Fruit fly (Drosophila melanogaster): Measurements from ENCODE around the gene CG43245.

Gene CG43245

dm6 chr3L:10811881-10812280 is 40.2 kb downstream of the CG43245 start:
- TF ChIP-seq CG8301 (tag; optimal IDR thresholded peaks at IDR 0.05) (no peak), CG4496 (GFP tag; IDR thresholded peaks at IDR 0.05) (no peak), fd96Ca (GFP tag; IDR thresholded peaks at IDR 0.05) (no peak), CG14655 (GFP tag; optimal IDR thresholded peaks at IDR 0.05) (no peak), CG32121 (GFP tag; IDR thresholded peaks at IDR 0.05) (no peak), rn (GFP tag; IDR thresholded peaks at IDR 0.05) (no peak), CG9948 (tag; optimal IDR thresholded peaks at IDR 0.05) (no peak), CG34367 (tag; optimal IDR thresholded peaks at IDR 0.05) (no peak)

DNA sequence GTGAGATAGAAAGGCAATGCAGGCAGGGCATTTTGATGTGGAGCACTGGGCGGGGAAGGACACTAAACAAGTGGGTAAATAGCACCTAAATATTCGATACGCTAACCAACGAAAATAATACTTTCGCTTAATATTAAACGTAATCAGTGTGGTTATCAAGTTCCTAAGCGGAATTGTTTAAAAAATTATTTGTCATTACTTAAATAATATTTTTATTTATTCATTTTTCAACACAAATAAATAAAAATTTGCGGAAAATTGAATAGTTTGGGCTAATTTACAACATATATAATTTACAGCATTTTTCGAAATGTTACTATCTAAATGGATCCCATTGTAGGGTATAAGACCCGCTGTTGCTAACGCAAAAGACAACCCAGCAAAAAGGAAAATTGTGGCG is 41.2 kb downstream of the CG43245 start:
- TF ChIP-seq Ets98B (GFP tag; IDR thresholded peaks at IDR 0.05) (no peak), EcR (GFP tag; optimal IDR thresholded peaks at IDR 0.05) (no peak), Pif1A (GFP tag; optimal IDR thresholded peaks at IDR 0.05) (no peak), CG15710 (tag; optimal IDR thresholded peaks at IDR 0.05) (peak; percentile 61), CG32121 (GFP tag; IDR thresholded peaks at IDR 0.05) (no peak), rn (GFP tag; IDR thresholded peaks at IDR 0.05) (no peak), CG34367 (tag; optimal IDR thresholded peaks at IDR 0.05) (peak; percentile 31), CG12605 (GFP tag; IDR thresholded peaks at IDR 0.05) (no peak), CG17806 (tag; optimal IDR thresholded peaks at IDR 0.05) (peak; percentile 32), CG4496 (GFP tag; IDR thresholded peaks at IDR 0.05) (no peak), Pif1B (GFP tag; optimal IDR thresholded peaks at IDR 0.05) (no peak), D1 (tag; optimal IDR thresholded peaks at IDR 0.05) (no peak), CG8159 (tag; optimal IDR thresholded peaks at IDR 0.05) (peak; percentile 70), CG13204 (GFP tag; optimal IDR thresholded peaks at IDR 0.05) (no peak), CG8301 (tag; optimal IDR thresholded peaks at IDR 0.05) (peak; percentile 41), gl (tag; optimal IDR thresholded peaks at IDR 0.05) (no peak), Snoo (tag; optimal IDR thresholded peaks at IDR 0.05) (no peak), CG14655 (GFP tag; optimal IDR thresholded peaks at IDR 0.05) (peak; percentile 55), fd96Ca (GFP tag; IDR thresholded peaks at IDR 0.05) (no peak), CG10348 (GFP tag; IDR thresholded peaks at IDR 0.05) (no peak), CG9948 (tag; optimal IDR thresholded peaks at IDR 0.05) (peak; percentile 59)

DNA sequence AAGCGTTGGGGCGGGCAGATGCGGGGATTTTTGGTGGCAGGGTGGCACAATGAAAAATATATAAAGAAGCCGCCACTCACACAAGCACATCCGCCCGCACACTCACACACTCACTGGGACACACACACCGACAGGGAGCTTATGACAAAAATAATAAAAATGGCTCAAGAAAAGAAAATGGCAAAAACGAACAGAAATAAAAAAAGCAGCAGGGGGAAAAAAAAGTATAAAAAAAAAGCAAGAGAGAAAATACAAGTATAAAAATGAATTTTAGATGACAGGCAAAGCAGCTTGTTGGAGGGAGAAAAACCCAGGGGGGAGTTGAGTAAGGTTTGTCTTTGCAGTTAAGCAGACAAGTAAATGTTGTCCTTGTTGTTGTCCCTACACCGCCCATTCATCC is 42.2 kb downstream of the CG43245 start:
- no peak for TF ChIP-seq EcR (GFP tag; optimal IDR thresholded peaks at IDR 0.05)
- TF ChIP-seq CG32121 (GFP tag; IDR thresholded peaks at IDR 0.05), result peak; percentile 49; the same call in 1 of the 2 replicates
- no peak for TF ChIP-seq Pif1B (GFP tag; optimal IDR thresholded peaks at IDR 0.05)
- peak; percentile 32; the same call in 1 of the 3 replicates for TF ChIP-seq fd96Ca (GFP tag; IDR thresholded peaks at IDR 0.05)
- peak; percentile 26 for TF ChIP-seq CG8301 (tag; optimal IDR thresholded peaks at IDR 0.05)
- TF ChIP-seq CG4496 (GFP tag; IDR thresholded peaks at IDR 0.05), result peak; percentile 73
- TF ChIP-seq CG34367 (tag; optimal IDR thresholded peaks at IDR 0.05), result peak; percentile 37
- no peak for TF ChIP-seq rn (GFP tag; IDR thresholded peaks at IDR 0.05)
- peak; percentile 17 for TF ChIP-seq CG13204 (GFP tag; optimal IDR thresholded peaks at IDR 0.05)
- no peak for TF ChIP-seq Pif1A (GFP tag; optimal IDR thresholded peaks at IDR 0.05)
- TF ChIP-seq CG17806 (tag; optimal IDR thresholded peaks at IDR 0.05), result peak; percentile 38
- peak; percentile 77 for TF ChIP-seq CG12605 (GFP tag; IDR thresholded peaks at IDR 0.05)
- peak; percentile 9 for TF ChIP-seq gl (tag; optimal IDR thresholded peaks at IDR 0.05)
- peak; percentile 47; the same call in 1 of the 2 replicates for TF ChIP-seq Ets98B (GFP tag; IDR thresholded peaks at IDR 0.05)
- TF ChIP-seq CG15710 (tag; optimal IDR thresholded peaks at IDR 0.05), result peak; percentile 38
- TF ChIP-seq CG8159 (tag; optimal IDR thresholded peaks at IDR 0.05), result peak; percentile 58
- TF ChIP-seq CG10348 (GFP tag; IDR thresholded peaks at IDR 0.05), result no peak
- no peak for TF ChIP-seq D1 (tag; optimal IDR thresholded peaks at IDR 0.05)
- no peak for TF ChIP-seq CG9948 (tag; optimal IDR thresholded peaks at IDR 0.05)
- TF ChIP-seq Snoo (tag; optimal IDR thresholded peaks at IDR 0.05), result no peak
- peak; percentile 39 for TF ChIP-seq CG14655 (GFP tag; optimal IDR thresholded peaks at IDR 0.05)

DNA sequence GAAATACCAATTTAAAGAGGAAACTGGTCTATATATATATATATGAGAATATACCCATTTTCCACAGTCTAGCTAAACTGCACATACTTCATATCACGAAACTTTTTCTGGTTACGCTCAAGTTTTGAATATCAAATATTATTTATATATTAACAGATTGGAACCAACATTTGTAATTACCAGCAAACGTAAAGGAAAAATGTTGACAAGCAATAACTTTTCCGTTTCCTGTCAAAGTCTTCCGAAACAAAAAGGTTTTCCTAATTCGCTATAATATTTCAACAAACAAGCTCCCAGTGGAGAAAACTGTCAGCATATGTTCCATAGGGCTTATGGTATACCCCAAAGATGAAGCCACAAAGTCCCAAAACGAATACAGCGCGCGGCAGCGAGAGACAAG is 42.8 kb downstream of the CG43245 start, which contains the start of gene CG42831:
Gene CG42831 (plus strand): TSS at position 301 of the 400 bp plus-strand sequence.
- no peak for TF ChIP-seq Snoo (tag; optimal IDR thresholded peaks at IDR 0.05)

DNA sequence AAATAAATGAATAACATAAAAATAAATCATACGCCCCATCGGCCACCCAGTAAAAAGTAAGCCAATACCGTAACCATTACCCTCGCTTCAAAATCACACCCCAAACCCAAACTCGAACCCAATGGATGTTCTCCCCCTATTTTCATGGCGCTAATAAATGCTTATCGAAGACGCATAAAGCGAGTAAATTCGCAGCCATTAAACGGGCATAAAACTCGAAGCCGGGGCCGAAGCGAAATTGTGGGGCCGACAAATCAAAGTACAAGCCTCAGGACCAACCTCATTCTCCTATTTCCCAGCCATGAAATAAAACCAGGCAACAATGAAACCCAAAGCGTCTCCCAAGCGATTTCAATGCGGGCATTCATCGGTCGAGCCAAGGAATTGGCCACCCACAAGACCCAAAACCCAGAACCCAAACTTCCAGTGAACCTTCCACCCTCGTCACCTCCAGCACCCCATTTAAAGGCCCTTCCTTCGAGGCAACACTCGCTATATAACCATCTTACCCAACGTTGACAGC is 43.3 kb downstream of the CG43245 start:
- TF ChIP-seq CG15710 (tag; optimal IDR thresholded peaks at IDR 0.05) (no peak), CG17806 (tag; optimal IDR thresholded peaks at IDR 0.05) (no peak), CG34367 (tag; optimal IDR thresholded peaks at IDR 0.05) (no peak), D1 (tag; optimal IDR thresholded peaks at IDR 0.05) (no peak), Pif1B (GFP tag; optimal IDR thresholded peaks at IDR 0.05) (no peak), CG12605 (GFP tag; IDR thresholded peaks at IDR 0.05) (no peak), CG14655 (GFP tag; optimal IDR thresholded peaks at IDR 0.05) (no peak), CG32121 (GFP tag; IDR thresholded peaks at IDR 0.05) (no peak), CG8159 (tag; optimal IDR thresholded peaks at IDR 0.05) (no peak), rn (GFP tag; IDR thresholded peaks at IDR 0.05) (no peak), CG8301 (tag; optimal IDR thresholded peaks at IDR 0.05) (no peak)

DNA sequence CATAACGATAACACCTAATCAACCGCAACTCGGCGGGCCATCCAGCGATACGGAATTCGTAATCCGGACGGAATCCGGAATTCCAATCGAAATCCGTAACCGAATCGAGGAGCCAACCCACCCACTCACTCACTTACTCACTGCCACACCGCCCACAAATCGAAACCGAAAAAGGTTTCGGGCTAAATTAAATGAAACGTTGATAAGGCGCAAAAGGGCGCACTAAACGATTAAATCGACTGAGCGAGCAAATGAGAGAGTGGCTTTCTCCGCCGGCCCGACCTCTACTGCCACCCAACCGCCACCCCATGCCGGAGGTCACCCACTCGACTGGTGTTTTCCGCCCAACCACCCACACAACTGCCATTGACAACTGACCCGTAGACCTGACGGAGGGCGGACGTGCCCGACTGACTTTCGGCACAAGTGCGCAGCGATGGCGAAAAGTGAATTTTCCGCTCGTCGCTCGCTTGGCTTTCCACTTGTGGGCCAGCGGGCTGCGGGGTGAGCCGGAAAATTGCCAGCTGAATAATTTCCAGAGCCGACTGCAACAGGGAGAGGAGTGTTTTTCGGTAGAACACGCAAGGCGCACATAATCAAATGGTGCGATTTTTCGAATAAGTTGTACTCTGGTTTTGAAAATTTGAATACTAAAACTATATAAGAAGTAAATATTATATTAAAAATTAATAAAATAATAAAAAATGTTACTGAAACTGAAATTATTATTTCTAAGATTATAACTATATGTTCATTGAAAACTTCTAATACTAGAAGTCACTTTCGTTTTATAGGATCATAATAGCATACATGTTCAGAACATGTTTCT is 45.2 kb downstream of the CG43245 start:
- TF ChIP-seq CG4496 (GFP tag; IDR thresholded peaks at IDR 0.05), result peak; percentile 20; the same call in 1 of the 3 replicates
- TF ChIP-seq D1 (tag; optimal IDR thresholded peaks at IDR 0.05), result no peak
- TF ChIP-seq CG10348 (GFP tag; IDR thresholded peaks at IDR 0.05), result no peak
